Worm (Caenorhabditis elegans): ENCODE data around the gene irld-3.

The irld-3 gene

ce11 chrV:3138488-3138887, at the start of gene irld-3, which contains the start of gene F02C9.1:
irld-3 (minus strand) TSS chrV:3138588.
F02C9.1 (plus strand) TSS chrV:3138703.
- TF ChIP-seq unc-62 (GFP tag; optimal IDR thresholded peaks at IDR 0.05 in 1 of 2), result peak in 1 of 2 experiments; percentile 39
- no peak for TF ChIP-seq unc-62 (tag; optimal IDR thresholded peaks at IDR 0.05)
- no peak for TF ChIP-seq vab-7 (GFP tag; IDR thresholded peaks at IDR 0.05)

- peak in 1 of 2 experiments; percentile 83 for TF ChIP-seq unc-62 (GFP tag; optimal IDR thresholded peaks at IDR 0.05 in 1 of 2)
- no peak for TF ChIP-seq unc-62 (tag; optimal IDR thresholded peaks at IDR 0.05)
- no peak for TF ChIP-seq F10B5.3 (tag; optimal IDR thresholded peaks at IDR 0.05)
- no peak for TF ChIP-seq nhr-102 (tag; optimal IDR thresholded peaks at IDR 0.05)
- TF ChIP-seq set-16 (GFP tag; IDR thresholded peaks at IDR 0.05), result no peak
Observed at ce11 chrV:3188043-3188442, 49.7 kb upstream of the irld-3 start, which contains the start of gene lag-2. lag-2 (plus strand) TSS chrV:3188343.

ce11 chrV:3185855-3186254, 47.5 kb upstream of the irld-3 start:
- no peak for TF ChIP-seq R02D3.7 (tag; optimal IDR thresholded peaks at IDR 0.05)
- no peak for TF ChIP-seq egl-43 (GFP tag; IDR thresholded peaks at IDR 0.05)
- no peak for TF ChIP-seq daf-12 (tag; optimal IDR thresholded peaks at IDR 0.05)
- TF ChIP-seq ceh-28 (tag; optimal IDR thresholded peaks at IDR 0.05), result no peak
- no peak for TF ChIP-seq spr-1 (tag; optimal IDR thresholded peaks at IDR 0.05)
- peak; percentile 31; the same call in 1 of the 2 replicates for TF ChIP-seq pha-4 (GFP tag; IDR thresholded peaks at IDR 0.05)
- TF ChIP-seq pha-4 (tag; optimal IDR thresholded peaks at IDR 0.05), result no peak
- TF ChIP-seq tag-97 (GFP tag; IDR thresholded peaks at IDR 0.05), result no peak
- TF ChIP-seq skn-1 (tag; optimal IDR thresholded peaks at IDR 0.05), result no peak
- no peak for TF ChIP-seq nhr-25 (tag; optimal IDR thresholded peaks at IDR 0.05; ENCODE audit: borderline replicate concordance, insufficient read depth)
- no peak for TF ChIP-seq duxl-1 (tag; optimal IDR thresholded peaks at IDR 0.05; ENCODE audit: poor library complexity)
- TF ChIP-seq ztf-7 (tag; optimal IDR thresholded peaks at IDR 0.05), result no peak
- TF ChIP-seq zip-11 (GFP tag; IDR thresholded peaks at IDR 0.05), result no peak
- TF ChIP-seq set-16 (GFP tag; IDR thresholded peaks at IDR 0.05), result peak; percentile 71
- TF ChIP-seq jun-1 (tag; optimal IDR thresholded peaks at IDR 0.05), result no peak
- TF ChIP-seq gei-8 (GFP tag; optimal IDR thresholded peaks at IDR 0.05), result no peak
- no peak for TF ChIP-seq php-3 (GFP tag; IDR thresholded peaks at IDR 0.05)

DNA sequence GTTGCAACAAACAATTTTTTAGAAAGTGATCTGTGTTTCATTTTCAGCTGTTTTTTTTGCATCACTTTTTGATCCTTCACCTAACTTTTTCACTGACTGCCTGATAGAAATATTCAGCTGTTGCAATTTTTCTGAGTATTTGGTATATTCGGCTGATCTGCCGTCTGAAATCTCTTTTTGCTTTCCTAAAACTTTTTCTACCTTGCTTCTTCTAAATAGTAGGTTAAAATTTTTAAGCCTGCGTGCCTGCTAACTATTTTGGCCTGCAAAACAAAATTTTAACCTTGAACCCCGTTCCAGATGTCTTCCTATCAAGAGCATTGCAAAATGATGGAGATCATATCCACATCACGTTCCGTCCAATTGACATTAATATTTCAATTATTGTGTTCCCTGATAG, 37.8 kb upstream of the irld-3 start, which contains the start of gene srab-8:
srab-8 (plus strand) TSS at position 301 of the 400 bp plus-strand sequence.
- TF ChIP-seq aha-1 (tag) (no peak), daf-8 (GFP tag; IDR thresholded peaks at IDR 0.05) (no peak), nhr-11 (tag; optimal IDR thresholded peaks at IDR 0.05) (no peak)

DNA sequence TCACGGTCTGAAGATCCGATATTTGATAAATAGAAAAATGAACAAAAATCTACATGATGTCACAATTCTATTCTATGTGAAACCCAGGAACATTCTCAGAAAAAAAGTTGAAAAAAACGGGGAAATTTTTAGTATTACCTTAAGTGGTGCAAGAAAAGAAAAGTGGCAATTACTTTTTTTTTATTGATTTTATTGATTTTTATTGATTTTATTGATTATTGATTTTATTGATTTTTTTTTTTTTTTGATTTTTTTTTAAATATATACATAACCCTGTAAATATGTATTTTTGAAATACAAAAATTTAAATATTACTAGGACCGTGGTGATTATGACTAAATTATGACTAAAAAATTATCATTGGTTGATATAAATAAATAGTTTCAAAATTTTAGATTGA, 33.2 kb upstream of the irld-3 start:
- TF ChIP-seq rbr-2 (tag; optimal IDR thresholded peaks at IDR 0.05) (no peak), mdt-29 (GFP tag; IDR thresholded peaks at IDR 0.05) (no peak), ceh-28 (tag; optimal IDR thresholded peaks at IDR 0.05) (peak; percentile 86)

DNA sequence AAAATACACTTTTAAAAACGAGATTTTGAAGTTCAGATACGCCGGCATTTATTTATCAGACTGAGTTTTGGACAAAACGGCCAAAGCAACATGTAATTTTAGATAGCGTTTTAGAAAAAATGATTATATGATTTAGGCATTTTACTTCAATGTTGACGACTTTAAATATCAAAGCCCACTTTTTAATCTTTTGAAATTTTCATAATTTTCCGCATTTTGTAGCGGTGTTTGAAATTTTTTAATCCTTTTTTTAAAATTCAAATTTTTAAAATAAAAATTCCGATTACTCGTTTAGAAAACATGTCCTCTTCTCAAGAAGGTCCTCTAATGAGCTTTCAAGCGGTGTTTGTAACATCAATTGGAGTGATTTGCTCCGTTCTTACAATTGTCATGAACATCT, 31.4 kb upstream of the irld-3 start, which contains the start of gene srbc-6:
srbc-6 (plus strand) TSS at position 301 of the 400 bp plus-strand sequence.
- TF ChIP-seq daf-19 (GFP tag; conservative IDR thresholded peaks at IDR 0.05), result no peak
- TF ChIP-seq sdz-12 (GFP tag; optimal IDR thresholded peaks at IDR 0.05), result no peak
- TF ChIP-seq php-3 (GFP tag; IDR thresholded peaks at IDR 0.05), result no peak
- no peak for TF ChIP-seq nhr-41 (GFP tag; IDR thresholded peaks at IDR 0.05)
- no peak for TF ChIP-seq F44E2.7 (GFP tag; IDR thresholded peaks at IDR 0.05)
- TF ChIP-seq zfp-3 (GFP tag; conservative IDR thresholded peaks at IDR 0.05), result no peak
- TF ChIP-seq nhr-6 (tag; optimal IDR thresholded peaks at IDR 0.05), result no peak
- TF ChIP-seq Y5F2A.4 (GFP tag; optimal IDR thresholded peaks at IDR 0.05), result no peak
- no peak for TF ChIP-seq R02D3.7 (tag; optimal IDR thresholded peaks at IDR 0.05)
- TF ChIP-seq hlh-30 (tag; optimal IDR thresholded peaks at IDR 0.05; ENCODE audit: insufficient read depth), result no peak
- TF ChIP-seq F37D6.2 (tag; optimal IDR thresholded peaks at IDR 0.05), result no peak
- TF ChIP-seq nhr-48 (tag; optimal IDR thresholded peaks at IDR 0.05), result no peak
- TF ChIP-seq tra-1 (GFP tag; IDR thresholded peaks at IDR 0.05), result no peak
